Worm (Caenorhabditis elegans): ENCODE data around the gene spig-3.

The spig-3 gene

ce11 chrV:14324502-14325467, 25.3 kb upstream of the spig-3 start, which contains the start of the genes F47B8.4 and F47B8.18 (continued):
- no peak for TF ChIP-seq T26A8.4 (GFP tag; IDR thresholded peaks at IDR 0.05)
- no peak for TF ChIP-seq ceh-82 (tag; optimal IDR thresholded peaks at IDR 0.05)
- no peak for TF ChIP-seq ama-1 (optimal IDR thresholded peaks at IDR 0.05)
- TF ChIP-seq fkh-10 (GFP tag; optimal IDR thresholded peaks at IDR 0.05), result no peak
- no peak for TF ChIP-seq sdz-12 (GFP tag; optimal IDR thresholded peaks at IDR 0.05)
- no peak for TF ChIP-seq ztf-7 (tag; optimal IDR thresholded peaks at IDR 0.05)
- no peak for TF ChIP-seq zip-2 (tag; optimal IDR thresholded peaks at IDR 0.05)
- no peak for TF ChIP-seq cey-2 (tag; optimal IDR thresholded peaks at IDR 0.05; ENCODE audit: borderline replicate concordance, insufficient read depth)
- no peak for TF ChIP-seq F10B5.3 (tag; optimal IDR thresholded peaks at IDR 0.05)
- no peak for TF ChIP-seq ceh-20 (GFP tag; IDR thresholded peaks at IDR 0.05)
- no peak for TF ChIP-seq daf-12 (tag; optimal IDR thresholded peaks at IDR 0.05)
- no peak for TF ChIP-seq ztf-11 (tag; optimal IDR thresholded peaks at IDR 0.05)
- peak in 1 of 2 experiments; percentile 96 for TF ChIP-seq unc-62 (GFP tag; optimal IDR thresholded peaks at IDR 0.05 in 1 of 2)
- no peak for TF ChIP-seq unc-62 (tag; optimal IDR thresholded peaks at IDR 0.05)
- no peak for TF ChIP-seq ceh-32 (tag; optimal IDR thresholded peaks at IDR 0.05; ENCODE audit: poor library complexity)
- peak; percentile 83 for TF ChIP-seq pqm-1 (tag; optimal IDR thresholded peaks at IDR 0.05)
- no peak for TF ChIP-seq snpc-1.2 (GFP tag; IDR thresholded peaks at IDR 0.05)
- TF ChIP-seq lin-39 (tag; optimal IDR thresholded peaks at IDR 0.05), result no peak
- TF ChIP-seq ZK337.2 (GFP tag; IDR thresholded peaks at IDR 0.05), result no peak
- no peak for TF ChIP-seq unc-130 (GFP tag; optimal IDR thresholded peaks at IDR 0.05)
- TF ChIP-seq lin-15B (tag; optimal IDR thresholded peaks at IDR 0.05), result no peak
- TF ChIP-seq mep-1 (tag; optimal IDR thresholded peaks at IDR 0.05), result no peak
- TF ChIP-seq tra-1 (GFP tag; IDR thresholded peaks at IDR 0.05), result no peak
- TF ChIP-seq nhr-6 (tag; optimal IDR thresholded peaks at IDR 0.05), result no peak
- TF ChIP-seq gei-8 (GFP tag; optimal IDR thresholded peaks at IDR 0.05), result no peak
- no peak for TF ChIP-seq daf-16 (GFP tag; optimal IDR thresholded peaks at IDR 0.05)
- peak; percentile 99 for TF ChIP-seq daf-16 (tag; optimal IDR thresholded peaks at IDR 0.05)
- TF ChIP-seq dmd-6 (GFP tag; IDR thresholded peaks at IDR 0.05), result peak; percentile 44
- TF ChIP-seq madf-5 (GFP tag; IDR thresholded peaks at IDR 0.05), result no peak
- 0 out of 2 replicates have a peak, but pooled peaks have one; percentile 6 for TF ChIP-seq nhr-41 (GFP tag; IDR thresholded peaks at IDR 0.05)
- no peak for TF ChIP-seq hmg-1.1 (GFP tag; IDR thresholded peaks at IDR 0.05)
- no peak for TF ChIP-seq nhr-111 (GFP tag; optimal IDR thresholded peaks at IDR 0.05)
- no peak for TF ChIP-seq ceh-28 (tag; optimal IDR thresholded peaks at IDR 0.05)
- TF ChIP-seq lsy-2 (tag; optimal IDR thresholded peaks at IDR 0.05), result no peak
- TF ChIP-seq ces-1 (GFP tag; optimal IDR thresholded peaks at IDR 0.05), result no peak
- no peak for TF ChIP-seq aly-2 (tag; optimal IDR thresholded peaks at IDR 0.05)
- TF ChIP-seq F44E2.7 (GFP tag; IDR thresholded peaks at IDR 0.05), result no peak
- TF ChIP-seq R02D3.7 (tag; optimal IDR thresholded peaks at IDR 0.05), result no peak
- TF ChIP-seq snpc-4 (tag; optimal IDR thresholded peaks at IDR 0.05), result no peak
- TF ChIP-seq mes-2 (tag; optimal IDR thresholded peaks at IDR 0.05; ENCODE audit: poor library complexity, severe bottlenecking), result no peak
- no peak for TF ChIP-seq ZK546.5 (tag; optimal IDR thresholded peaks at IDR 0.05)
- no peak for TF ChIP-seq ctbp-1 (GFP tag; IDR thresholded peaks at IDR 0.05)
- no peak for TF ChIP-seq spr-3 (GFP tag; optimal IDR thresholded peaks at IDR 0.05)
- TF ChIP-seq jun-1 (tag; optimal IDR thresholded peaks at IDR 0.05), result no peak
- TF ChIP-seq zfp-3 (GFP tag; conservative IDR thresholded peaks at IDR 0.05), result no peak
- TF ChIP-seq lir-3 (tag; optimal IDR thresholded peaks at IDR 0.05), result no peak
- no peak for TF ChIP-seq nhr-25 (tag; optimal IDR thresholded peaks at IDR 0.05; ENCODE audit: borderline replicate concordance, insufficient read depth)
- no peak for TF ChIP-seq zfp-2 (tag; optimal IDR thresholded peaks at IDR 0.05)
- TF ChIP-seq hlh-11 (tag; optimal IDR thresholded peaks at IDR 0.05), result no peak
- no peak for TF ChIP-seq daf-19 (GFP tag; conservative IDR thresholded peaks at IDR 0.05)
